Fruit fly (Drosophila melanogaster) whole organism, wandering third instar larva: Measurements from ENCODE around the gene Alh.

Source experiments
- Abd-B ChIP-seq: fragments of >200 bp; optimal IDR thresholded peaks from 2 replicates; lab custom pipeline; 2017; ENCODE audit warnings: missing biosample characterization, missing genetic modification characterization
- CG32264 ChIP-seq: fragments of 200-800 bp; sonication (Bioruptor generic); optimal IDR thresholded peaks from 2 replicates; lab custom pipeline; 2016; ENCODE audit warnings: missing biosample characterization, missing genetic modification characterization
- CG9705 ChIP-seq: fragments of 200-800 bp; sonication (Bioruptor generic); optimal IDR thresholded peaks from 2 replicates; lab custom pipeline; 2018; ENCODE audit warnings: missing biosample characterization, mild to moderate bottlenecking, missing genetic modification characterization
- CrebA ChIP-seq: fragments of 200-800 bp; sonication (Bioruptor generic); optimal IDR thresholded peaks from 2 replicates; lab custom pipeline; 2016; ENCODE audit warnings: missing biosample characterization, mild to moderate bottlenecking, missing genetic modification characterization, borderline replicate concordance
- Dfd ChIP-seq: fragments of >200 bp; optimal IDR thresholded peaks from 2 replicates; lab custom pipeline; 2017; ENCODE audit warnings: missing biosample characterization, missing genetic modification characterization
- Dif ChIP-seq: fragments of 200-275, 200-300 bp; sonication (Bioruptor generic); optimal IDR thresholded peaks from 2 replicates; lab custom pipeline; 2018; ENCODE audit warnings: missing biosample characterization, missing genetic modification characterization; ENCODE audit not compliant: partially characterized antibody
- GATAd ChIP-seq: sonication (Bioruptor generic); optimal IDR thresholded peaks from 2 replicates; lab custom pipeline; 2016; ENCODE audit warnings: missing biosample characterization, missing genetic modification characterization
- HLH106 ChIP-seq: fragments of 200-800 bp; optimal IDR thresholded peaks from 3 replicates; lab custom pipeline; 2019; ENCODE audit warnings: missing biosample characterization, mild to moderate bottlenecking, missing genetic modification characterization, moderate library complexity
- Hnf4 ChIP-seq: fragments of 200-800 bp; sonication (Bioruptor generic); optimal IDR thresholded peaks from 2 replicates; lab custom pipeline; 2016; ENCODE audit warnings: missing biosample characterization, mild to moderate bottlenecking, missing genetic modification characterization
- Hr78 ChIP-seq: fragments of >200 bp; optimal IDR thresholded peaks from 2 replicates; lab custom pipeline; 2017; ENCODE audit warnings: missing biosample characterization, missing genetic modification characterization
- Hr83 ChIP-seq: fragments of 200-300 bp; sonication (Bioruptor generic); optimal IDR thresholded peaks from 2 replicates; lab custom pipeline; 2016; ENCODE audit warnings: missing biosample characterization, mild to moderate bottlenecking, missing genetic modification characterization, moderate library complexity; ENCODE audit not compliant: poor library complexity, severe bottlenecking
- Jra ChIP-seq: sonication (Bioruptor generic); optimal IDR thresholded peaks from 2 replicates; lab custom pipeline; 2016; ENCODE audit warnings: missing biosample characterization, missing genetic modification characterization
- Mio ChIP-seq: sonication (Bioruptor generic); optimal IDR thresholded peaks from 2 replicates; lab custom pipeline; 2016; ENCODE audit warnings: missing biosample characterization, missing genetic modification characterization
- Myc ChIP-seq: fragments of >200 bp; optimal IDR thresholded peaks from 2 replicates; lab custom pipeline; 2017
- N ChIP-seq: fragments of >200 bp; optimal IDR thresholded peaks from 2 replicates; lab custom pipeline; 2018; ENCODE audit warnings: missing biosample characterization, missing external identifiers, missing genetic modification characterization
- OdsH ChIP-seq: fragments of 200-800 bp; sonication (Bioruptor generic); optimal IDR thresholded peaks from 2 replicates; lab custom pipeline; 2016; ENCODE audit warnings: missing biosample characterization, mild to moderate bottlenecking, missing genetic modification characterization
- Rel ChIP-seq, 2 experiments: fragments of 200-800 bp; sonication (Bioruptor generic) in 1 of 2; optimal IDR thresholded peaks; 2 replicates in 1 of 2; 3 replicates in 1 of 2; lab custom pipeline; 2016 to 2019; ENCODE audit warnings: mild to moderate bottlenecking in 2 of 2, missing biosample characterization in 2 of 2, missing genetic modification characterization in 2 of 2, moderate library complexity in 1 of 2
- Sp1 ChIP-seq: fragments of 200-800 bp; sonication (Bioruptor generic); optimal IDR thresholded peaks from 3 replicates; lab custom pipeline; 2019; ENCODE audit warnings: missing biosample characterization, mild to moderate bottlenecking, missing genetic modification characterization, moderate library complexity
- Vsx2 ChIP-seq: fragments of 200-300, 225-300 bp; sonication (Bioruptor generic); optimal IDR thresholded peaks from 2 replicates; lab custom pipeline; 2018; ENCODE audit warnings: missing biosample characterization, missing genetic modification characterization; ENCODE audit not compliant: partially characterized antibody
- br ChIP-seq: fragments of 200-800 bp; sonication (Bioruptor generic); optimal IDR thresholded peaks from 2 replicates; lab custom pipeline; 2016; ENCODE audit warnings: missing biosample characterization, missing genetic modification characterization
- brk ChIP-seq: fragments of 200-800 bp; sonication (Bioruptor generic); optimal IDR thresholded peaks from 2 replicates; lab custom pipeline; 2016; ENCODE audit warnings: missing biosample characterization, mild to moderate bottlenecking, missing genetic modification characterization
- dl ChIP-seq, 2 experiments: fragments of 175-275, 200-275 bp in 1 of 2; fragments of 200-275 bp in 1 of 2; sonication (Bioruptor generic); optimal IDR thresholded peaks; lab custom pipeline; 2018; ENCODE audit warnings: mild to moderate bottlenecking in 2 of 2, missing biosample characterization in 2 of 2, missing genetic modification characterization in 2 of 2, moderate library complexity in 2 of 2; ENCODE audit not compliant: partially characterized antibody in 2 of 2, insufficient read depth in 1 of 2
- dmrt93B ChIP-seq: fragments of 200-800 bp; sonication (Bioruptor generic); optimal IDR thresholded peaks from 2 replicates; lab custom pipeline; 2018; ENCODE audit warnings: missing biosample characterization, mild to moderate bottlenecking, missing genetic modification characterization
- dsf ChIP-seq: sonication (Bioruptor generic); optimal IDR thresholded peaks from 2 replicates; lab custom pipeline; 2016; ENCODE audit warnings: missing biosample characterization, missing genetic modification characterization, borderline replicate concordance
- ey ChIP-seq: fragments of 200-800 bp; sonication (Bioruptor generic); optimal IDR thresholded peaks from 2 replicates; lab custom pipeline; 2016; ENCODE audit warnings: missing biosample characterization, missing genetic modification characterization
- foxo ChIP-seq, 2 experiments: fragments of 200-800 bp; sonication (Bioruptor generic); optimal IDR thresholded peaks; 2 replicates in 1 of 2; 3 replicates in 1 of 2; lab custom pipeline; 2016 to 2017; ENCODE audit warnings: missing biosample characterization in 2 of 2, missing genetic modification characterization in 2 of 2
- fru ChIP-seq: fragments of 200-800 bp; sonication (Bioruptor generic); optimal IDR thresholded peaks from 3 replicates; lab custom pipeline; 2016; ENCODE audit warnings: missing biosample characterization, mild to moderate bottlenecking, missing genetic modification characterization
- h ChIP-seq: fragments of 200-800 bp; sonication (Bioruptor generic); optimal IDR thresholded peaks from 3 replicates; lab custom pipeline; 2016; ENCODE audit warnings: missing biosample characterization, mild to moderate bottlenecking, missing genetic modification characterization
- jim ChIP-seq: fragments of 175-275, 200-325 bp; sonication (Bioruptor generic); optimal IDR thresholded peaks from 2 replicates; lab custom pipeline; 2016; ENCODE audit warnings: missing biosample characterization, mild to moderate bottlenecking, missing genetic modification characterization
- lola ChIP-seq: fragments of >200 bp; optimal IDR thresholded peaks from 2 replicates; lab custom pipeline; 2017; ENCODE audit warnings: missing biosample characterization, missing genetic modification characterization
- pan ChIP-seq: fragments of >200 bp; optimal IDR thresholded peaks from 2 replicates; lab custom pipeline; 2017
- psq ChIP-seq: fragments of 200-800 bp; sonication (Bioruptor generic); optimal IDR thresholded peaks from 3 replicates; lab custom pipeline; 2017; ENCODE audit warnings: missing biosample characterization, mild to moderate bottlenecking, missing genetic modification characterization, moderate library complexity
- rgr ChIP-seq: fragments of 200-800 bp; sonication (Bioruptor generic); optimal IDR thresholded peaks from 3 replicates; lab custom pipeline; 2016; ENCODE audit warnings: missing biosample characterization, mild to moderate bottlenecking, missing genetic modification characterization
- sage ChIP-seq: fragments of 200-800 bp; sonication (Bioruptor generic); optimal IDR thresholded peaks from 2 replicates; lab custom pipeline; 2016; ENCODE audit warnings: missing biosample characterization, mild to moderate bottlenecking, missing genetic modification characterization
- sv ChIP-seq: fragments of 200-800 bp; sonication (Bioruptor generic); optimal IDR thresholded peaks from 3 replicates; lab custom pipeline; 2016; ENCODE audit warnings: missing biosample characterization, missing genetic modification characterization
- tai ChIP-seq: sonication (Bioruptor generic); optimal IDR thresholded peaks from 2 replicates; lab custom pipeline; 2016; ENCODE audit warnings: missing biosample characterization, missing genetic modification characterization
- usp ChIP-seq: fragments of >200 bp; optimal IDR thresholded peaks from 2 replicates; lab custom pipeline; 2017; ENCODE audit warnings: missing biosample characterization, missing genetic modification characterization
- woc ChIP-seq: sonication (Bioruptor generic); optimal IDR thresholded peaks from 2 replicates; lab custom pipeline; 2016; ENCODE audit warnings: missing biosample characterization, mild to moderate bottlenecking, missing genetic modification characterization

Alh gene

dm6 chr3R:7111206-7111858, 12.7 kb downstream of the Alh start:
- TF ChIP-seq br (GFP tag; lab: Kevin White, UChicago) (no peak), CrebA (GFP tag; lab: Kevin White, UChicago) (no peak), dmrt93B (no peak), sage (GFP tag; lab: Kevin White, UChicago) (no peak), dl (GFP tag; optimal IDR thresholded peaks at IDR 0.05; lab: Kevin White, UChicago; ENCODE audit: insufficient read depth in 1 of 2, partially characterized antibody in 2 of 2) (no peak), Hr78 (GFP tag; lab: Kevin White, UChicago) (no peak), Hnf4 (GFP tag; lab: Kevin White, UChicago) (no peak), dsf (GFP tag; lab: Kevin White, UChicago) (no peak), Mio (no peak), Hr83 (GFP tag; lab: Kevin White, UChicago) (no peak), Myc (lab: Kevin White, UChicago) (no peak), Vsx2 (no peak)

dm6 chr3R:7109760-7110303, 14.2 kb downstream of the Alh start:
- no peak for TF ChIP-seq N (GFP tag; lab: Kevin White, UChicago)
- TF ChIP-seq Vsx2 = no peak
- no peak for TF ChIP-seq Hnf4 (GFP tag; lab: Kevin White, UChicago)
- TF ChIP-seq usp (GFP tag; lab: Kevin White, UChicago) = no peak
- TF ChIP-seq Dif (GFP tag; lab: Kevin White, UChicago) = peak; percentile 81
- peak; percentile 52 for TF ChIP-seq psq
- no peak for TF ChIP-seq ey (GFP tag; lab: Kevin White, UChicago)
- TF ChIP-seq HLH106 (tag; lab: Kevin White, UChicago) = no peak
- no peak for TF ChIP-seq woc
- TF ChIP-seq dl (GFP tag; optimal IDR thresholded peaks at IDR 0.05; lab: Kevin White, UChicago; ENCODE audit: insufficient read depth in 1 of 2, partially characterized antibody in 2 of 2) = peak; percentile 59 to 66

dm6 chr3R:7108589-7109312, 15.2 kb downstream of the Alh start:
- TF ChIP-seq sage (GFP tag; lab: Kevin White, UChicago) (peak; percentile 54), CG9705 (peak; percentile 91), Dfd (GFP tag; lab: Kevin White, UChicago) (no peak), Jra (GFP tag; lab: Kevin White, UChicago) (peak; percentile 94), dl (GFP tag; optimal IDR thresholded peaks at IDR 0.05; lab: Kevin White, UChicago; ENCODE audit: insufficient read depth in 1 of 2, partially characterized antibody in 2 of 2) (peak in 1 of 2 experiments; percentile 18), OdsH (GFP tag; lab: Kevin White, UChicago) (peak; percentile 98), usp (GFP tag; lab: Kevin White, UChicago) (no peak), brk (peak; percentile 91), br (GFP tag; lab: Kevin White, UChicago) (peak; percentile 92), psq (peak; percentile 92), Abd-B (GFP tag; lab: Kevin White, UChicago) (no peak), woc (peak; percentile 96), Myc (lab: Kevin White, UChicago) (no peak), sv (GFP tag; lab: Kevin White, UChicago) (peak; percentile 91), Mio (no peak), Dif (GFP tag; lab: Kevin White, UChicago) (no peak), lola (GFP tag; lab: Kevin White, UChicago) (no peak), fru (peak; percentile 96), foxo (GFP tag; optimal IDR thresholded peaks at IDR 0.05; lab: Kevin White, UChicago) (peak in 1 of 2 experiments; percentile 97), dsf (GFP tag; lab: Kevin White, UChicago) (peak; percentile 74), tai (GFP tag; lab: Kevin White, UChicago) (no peak), h (GFP tag; lab: Kevin White, UChicago) (peak; percentile 97), rgr (peak; percentile 96), jim (GFP tag; lab: Kevin White, UChicago) (peak; percentile 59), CrebA (GFP tag; lab: Kevin White, UChicago) (peak; percentile 41), CG32264 (GFP tag; lab: Kevin White, UChicago) (peak; percentile 81), Vsx2 (no peak), ey (GFP tag; lab: Kevin White, UChicago) (peak; percentile 96), Rel (GFP tag; optimal IDR thresholded peaks at IDR 0.05; lab: Kevin White, UChicago) (no peak), Rel (tag; optimal IDR thresholded peaks at IDR 0.05; lab: Kevin White, UChicago) (peak; percentile 73), Hnf4 (GFP tag; lab: Kevin White, UChicago) (peak; percentile 94), Hr83 (GFP tag; lab: Kevin White, UChicago) (no peak), GATAd (GFP tag; lab: Kevin White, UChicago) (peak; percentile 78), Sp1 (GFP tag; lab: Kevin White, UChicago) (peak; percentile 91), pan (no peak), dmrt93B (peak; percentile 94), N (GFP tag; lab: Kevin White, UChicago) (no peak), HLH106 (tag; lab: Kevin White, UChicago) (peak; percentile 98), Hr78 (GFP tag; lab: Kevin White, UChicago) (no peak)
